Fruit fly (Drosophila melanogaster): ENCODE data around the gene CHKov2.

CHKov2 gene

dm6 chr3R:25299507-25299964 lies 31.5 kb downstream of the CHKov2 start, which contains the start of gene CG31288:
Gene CG31288 (minus strand): TSS chr3R:25299557.
- TF ChIP-seq shn (GFP tag; optimal IDR thresholded peaks at IDR 0.05) (no peak), exex (tag; optimal IDR thresholded peaks at IDR 0.05) (peak; percentile 46)

DNA sequence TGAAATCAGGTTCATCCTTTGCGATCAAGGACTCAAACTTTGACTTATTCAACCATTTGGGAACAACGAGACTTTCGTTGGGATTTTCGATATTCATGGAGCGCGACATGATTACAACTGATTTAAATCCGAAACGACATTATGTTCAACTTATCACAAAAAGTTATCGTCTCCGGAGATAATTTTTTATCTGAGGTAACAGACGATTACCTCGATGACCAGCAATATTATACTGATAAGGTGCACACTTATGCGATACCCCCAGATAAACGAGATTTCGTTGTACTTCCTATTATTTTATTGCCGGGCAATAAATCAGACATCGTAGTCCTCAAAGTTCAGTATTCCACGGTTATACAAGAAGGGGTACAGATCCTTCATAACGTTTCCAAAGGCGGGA lies 33.3 kb downstream of the CHKov2 start, which contains the start of gene CG31097:
CG31097 (minus strand) TSS at position 101 of the 400 bp plus-strand sequence.
- TF ChIP-seq CG11456 (GFP tag; IDR thresholded peaks at IDR 0.05) (no peak), exex (tag; optimal IDR thresholded peaks at IDR 0.05) (peak; percentile 4), CG30403 (GFP tag; optimal IDR thresholded peaks at IDR 0.05) (no peak), danr (GFP tag; IDR thresholded peaks at IDR 0.05) (no peak)

- no peak for TF ChIP-seq so (GFP tag; IDR thresholded peaks at IDR 0.05)
- TF ChIP-seq chn (GFP tag; optimal IDR thresholded peaks at IDR 0.05), result no peak
- TF ChIP-seq CkIIα-i1 (GFP tag; IDR thresholded peaks at IDR 0.05), result no peak
- no peak for TF ChIP-seq btn (GFP tag; optimal IDR thresholded peaks at IDR 0.05)
- TF ChIP-seq CG10274 (GFP tag; optimal IDR thresholded peaks at IDR 0.05), result no peak
- TF ChIP-seq CG14050 (GFP tag; IDR thresholded peaks at IDR 0.05), result no peak
- no peak for TF ChIP-seq zfh1 (GFP tag; IDR thresholded peaks at IDR 0.05)
- no peak for TF ChIP-seq wor (GFP tag; IDR thresholded peaks at IDR 0.05)
- TF ChIP-seq sob (GFP tag; IDR thresholded peaks at IDR 0.05), result no peak
- no peak for TF ChIP-seq aop (GFP tag; IDR thresholded peaks at IDR 0.05)
- TF ChIP-seq BEAF-32 (GFP tag; optimal IDR thresholded peaks at IDR 0.05), result no peak
- TF ChIP-seq HLH3B (GFP tag; IDR thresholded peaks at IDR 0.05), result no peak
- no peak for TF ChIP-seq Sry-δ (GFP tag; optimal IDR thresholded peaks at IDR 0.05)
- no peak for TF ChIP-seq TFAM (GFP tag; optimal IDR thresholded peaks at IDR 0.05)
- TF ChIP-seq E2f1 (GFP tag; IDR thresholded peaks at IDR 0.05), result no peak
- TF ChIP-seq dysf (GFP tag; IDR thresholded peaks at IDR 0.05), result 0 out of 3 replicates have a peak, but pooled peaks have one; percentile 21
- no peak for TF ChIP-seq slbo (GFP tag; IDR thresholded peaks at IDR 0.05)
- TF ChIP-seq CG2120 (GFP tag; optimal IDR thresholded peaks at IDR 0.05), result no peak
- TF ChIP-seq CG13424 (tag; optimal IDR thresholded peaks at IDR 0.05), result no peak
- no peak for TF ChIP-seq unc-4 (GFP tag; IDR thresholded peaks at IDR 0.05; ENCODE audit: partially characterized antibody)
- TF ChIP-seq grau (tag; optimal IDR thresholded peaks at IDR 0.05), result no peak
- no peak for TF ChIP-seq Max (GFP tag; optimal IDR thresholded peaks at IDR 0.05)
- TF ChIP-seq Dp (GFP tag; optimal IDR thresholded peaks at IDR 0.05), result no peak
- TF ChIP-seq CG10147 (GFP tag; optimal IDR thresholded peaks at IDR 0.05), result no peak
- no peak for TF ChIP-seq Meics (GFP tag; optimal IDR thresholded peaks at IDR 0.05)
- no peak for TF ChIP-seq twi (tag; optimal IDR thresholded peaks at IDR 0.05)
- TF ChIP-seq CG12769 (tag; optimal IDR thresholded peaks at IDR 0.05), result peak; percentile 80
- no peak for TF ChIP-seq CG4424 (GFP tag; optimal IDR thresholded peaks at IDR 0.05)
- TF ChIP-seq cato (GFP tag; optimal IDR thresholded peaks at IDR 0.05; ENCODE audit: borderline replicate concordance), result no peak
- no peak for TF ChIP-seq CG7987 (GFP tag; optimal IDR thresholded peaks at IDR 0.05)
- no peak for TF ChIP-seq CG3065 (GFP tag; optimal IDR thresholded peaks at IDR 0.05)
- TF ChIP-seq CG32532 (GFP tag; IDR thresholded peaks at IDR 0.05), result no peak
- no peak for TF ChIP-seq CG30431 (GFP tag; optimal IDR thresholded peaks at IDR 0.05)
- TF ChIP-seq ftz-f1 (GFP tag; optimal IDR thresholded peaks at IDR 0.05), result no peak
- no peak for TF ChIP-seq phol (tag; optimal IDR thresholded peaks at IDR 0.05)
- TF ChIP-seq Rfx (GFP tag; IDR thresholded peaks at IDR 0.05), result 0 out of 2 replicates have a peak, but pooled peaks have one; percentile 12
- TF ChIP-seq klu (GFP tag; IDR thresholded peaks at IDR 0.05), result no peak
- TF ChIP-seq Side (GFP tag; optimal IDR thresholded peaks at IDR 0.05), result no peak
- no peak for TF ChIP-seq D19A (tag; optimal IDR thresholded peaks at IDR 0.05)
- 0 out of 3 replicates have a peak, but pooled peaks have one; percentile 39 for TF ChIP-seq ci (GFP tag; IDR thresholded peaks at IDR 0.05)
- TF ChIP-seq CG16815 (GFP tag; optimal IDR thresholded peaks at IDR 0.05), result no peak
- no peak for TF ChIP-seq CG9437 (GFP tag; optimal IDR thresholded peaks at IDR 0.05)
These were observed 35.5 kb downstream of the CHKov2 start, which contains the start of gene CG31102 for dm6 chr3R:25295320-25296020. Gene CG31102 (minus strand): TSS chr3R:25295594.

Measured in whole organism, embryonic.